Fruit fly (Drosophila melanogaster): ENCODE measurements around the gene CG32152.

Gene CG32152

dm6 chr3L:16112069-16112820, 31.6 kb downstream of the CG32152 start, which contains the start of gene Zn72D (continued):
- no peak for TF ChIP-seq zen (tag; optimal IDR thresholded peaks at IDR 0.05)
- TF ChIP-seq Bgb (GFP tag; IDR thresholded peaks at IDR 0.05; ENCODE audit: partially characterized antibody): no peak; the same call in 1 of the 2 replicates
- TF ChIP-seq Lim3 (GFP tag; IDR thresholded peaks at IDR 0.05): no peak
- no peak for TF ChIP-seq CG2120 (GFP tag; optimal IDR thresholded peaks at IDR 0.05)
- TF ChIP-seq Poxn (GFP tag; IDR thresholded peaks at IDR 0.05): no peak
- TF ChIP-seq CG15601 (tag; optimal IDR thresholded peaks at IDR 0.05): no peak
- TF ChIP-seq Stat92E (GFP tag; optimal IDR thresholded peaks at IDR 0.05): peak in 1 of 3 experiments; percentile 11
- no peak for TF ChIP-seq Tbp (GFP tag; optimal IDR thresholded peaks at IDR 0.05)
- TF ChIP-seq CkIIα-i1 (GFP tag; IDR thresholded peaks at IDR 0.05): no peak
- TF ChIP-seq Atf3 (GFP tag; optimal IDR thresholded peaks at IDR 0.05): no peak
- no peak for TF ChIP-seq nau (GFP tag; optimal IDR thresholded peaks at IDR 0.05)
- peak; percentile 26 for TF ChIP-seq CG2116 (GFP tag; optimal IDR thresholded peaks at IDR 0.05)
- no peak for TF ChIP-seq CG6689 (GFP tag; IDR thresholded peaks at IDR 0.05)
- no peak for TF ChIP-seq dan (GFP tag; IDR thresholded peaks at IDR 0.05)
- peak; percentile 2 for TF ChIP-seq grau (tag; optimal IDR thresholded peaks at IDR 0.05)
- no peak for TF ChIP-seq Asciz (GFP tag; optimal IDR thresholded peaks at IDR 0.05)
- TF ChIP-seq CG17802 (tag; optimal IDR thresholded peaks at IDR 0.05): no peak
- TF ChIP-seq Dek (tag; optimal IDR thresholded peaks at IDR 0.05): no peak
- TF ChIP-seq CG15514 (GFP tag; optimal IDR thresholded peaks at IDR 0.05): peak; percentile 21
- no peak for TF ChIP-seq CG9215 (GFP tag; IDR thresholded peaks at IDR 0.05)
- TF ChIP-seq crp (GFP tag; optimal IDR thresholded peaks at IDR 0.05): no peak
- no peak for TF ChIP-seq CG11723 (GFP tag; optimal IDR thresholded peaks at IDR 0.05)
- no peak for TF ChIP-seq eyg (GFP tag; optimal IDR thresholded peaks at IDR 0.05)
- TF ChIP-seq fu2 (GFP tag; optimal IDR thresholded peaks at IDR 0.05): no peak
- no peak for TF ChIP-seq CG2889 (GFP tag; IDR thresholded peaks at IDR 0.05)
- peak in 1 of 2 experiments; percentile 31 for TF ChIP-seq bsh (GFP tag; optimal IDR thresholded peaks at IDR 0.05)
- TF ChIP-seq CG8359 (GFP tag; optimal IDR thresholded peaks at IDR 0.05; ENCODE audit: borderline replicate concordance): no peak
- no peak for TF ChIP-seq CG10654 (GFP tag; optimal IDR thresholded peaks at IDR 0.05)
- peak; percentile 68 for TF ChIP-seq CG11504 (tag; optimal IDR thresholded peaks at IDR 0.05)
- no peak for TF ChIP-seq CHES-1-like (GFP tag; optimal IDR thresholded peaks at IDR 0.05)
- no peak for TF ChIP-seq CG6813 (GFP tag; optimal IDR thresholded peaks at IDR 0.05)
- TF ChIP-seq zfh2 (GFP tag; optimal IDR thresholded peaks at IDR 0.05): peak; percentile 24
- peak; percentile 47 for TF ChIP-seq nom (GFP tag; optimal IDR thresholded peaks at IDR 0.05)
- no peak for TF ChIP-seq HHEX (GFP tag; optimal IDR thresholded peaks at IDR 0.05)
- TF ChIP-seq so (GFP tag; IDR thresholded peaks at IDR 0.05): no peak
- TF ChIP-seq CG10431 (GFP tag; optimal IDR thresholded peaks at IDR 0.05): no peak
- TF ChIP-seq YL-1 (GFP tag; optimal IDR thresholded peaks at IDR 0.05): peak; percentile 75
- TF ChIP-seq her (GFP tag; optimal IDR thresholded peaks at IDR 0.05): no peak
- no peak for TF ChIP-seq Doc3 (GFP tag; IDR thresholded peaks at IDR 0.05; ENCODE audit: partially characterized antibody)
- peak; percentile 84 for TF ChIP-seq MBD-R2 (GFP tag; IDR thresholded peaks at IDR 0.05)
- TF ChIP-seq bcd (GFP tag; optimal IDR thresholded peaks at IDR 0.05): no peak
- peak; percentile 33; the same call in 1 of the 3 replicates for TF ChIP-seq CG34422 (GFP tag; IDR thresholded peaks at IDR 0.05)
- no peak for TF ChIP-seq Dip2 (GFP tag; IDR thresholded peaks at IDR 0.05)
- no peak for TF ChIP-seq da (GFP tag; optimal IDR thresholded peaks at IDR 0.05)
- no peak for TF ChIP-seq CG43689 (GFP tag; IDR thresholded peaks at IDR 0.05)
- no peak for TF ChIP-seq CG17829 (tag; optimal IDR thresholded peaks at IDR 0.05)
- no peak for TF ChIP-seq CG17361 (GFP tag; IDR thresholded peaks at IDR 0.05)
- peak; percentile 15 for TF ChIP-seq Fer1 (GFP tag; optimal IDR thresholded peaks at IDR 0.05)
- no peak for TF ChIP-seq tna (GFP tag; IDR thresholded peaks at IDR 0.05; ENCODE audit: partially characterized antibody)
